Fruit fly (Drosophila melanogaster): ENCODE results near the gene CG33272.

Gene CG33272

DNA sequence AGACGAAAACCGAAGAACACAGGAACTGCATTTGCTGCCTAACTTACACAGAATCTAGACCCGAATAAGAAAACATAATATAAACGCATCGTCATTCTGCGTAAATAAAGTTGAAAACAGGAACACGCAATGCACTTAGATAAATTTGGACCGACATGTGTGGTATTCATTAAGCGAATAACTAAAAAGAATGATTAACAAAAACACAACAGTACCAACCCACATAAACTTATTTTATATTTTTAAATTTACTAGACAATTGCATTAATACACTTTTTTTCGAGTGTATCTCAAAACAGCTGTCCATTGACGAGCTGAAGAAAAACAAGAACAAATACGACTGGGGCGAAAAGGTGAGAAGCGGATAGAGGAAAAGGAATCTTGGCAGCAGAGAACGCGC is 43.9 kb upstream of the CG33272 start (continued):
- no peak for TF ChIP-seq pita (GFP tag; optimal IDR thresholded peaks at IDR 0.05)
- peak; percentile 56 for TF ChIP-seq CG5180 (GFP tag; optimal IDR thresholded peaks at IDR 0.05)
- peak; percentile 58 for TF ChIP-seq da (GFP tag; optimal IDR thresholded peaks at IDR 0.05)
- peak; percentile 69 for TF ChIP-seq sqz (GFP tag; optimal IDR thresholded peaks at IDR 0.05)
- peak; percentile 74 for TF ChIP-seq Ptx1 (GFP tag; IDR thresholded peaks at IDR 0.05)
- no peak for TF ChIP-seq bbx (GFP tag; IDR thresholded peaks at IDR 0.05; ENCODE audit: partially characterized antibody)
- TF ChIP-seq al (GFP tag; IDR thresholded peaks at IDR 0.05): no peak
- TF ChIP-seq CG14710 (tag; optimal IDR thresholded peaks at IDR 0.05): peak; percentile 96
- TF ChIP-seq CG30020 (tag; optimal IDR thresholded peaks at IDR 0.05): peak; percentile 70
- TF ChIP-seq Hey (tag; optimal IDR thresholded peaks at IDR 0.05): no peak
- TF ChIP-seq CG14014 (GFP tag; IDR thresholded peaks at IDR 0.05): peak; percentile 62
- peak; percentile 59 for TF ChIP-seq Vsx1 (GFP tag; optimal IDR thresholded peaks at IDR 0.05)
- TF ChIP-seq CG17328 (GFP tag; IDR thresholded peaks at IDR 0.05): peak; percentile 83
- peak; percentile 77 for TF ChIP-seq kni (GFP tag; optimal IDR thresholded peaks at IDR 0.05)
- no peak for TF ChIP-seq NFAT (GFP tag; IDR thresholded peaks at IDR 0.05)
- TF ChIP-seq CG11085 (GFP tag; IDR thresholded peaks at IDR 0.05): 0 out of 2 replicates have a peak, but pooled peaks have one; percentile 22
- TF ChIP-seq CG14050 (GFP tag; IDR thresholded peaks at IDR 0.05): no peak
- TF ChIP-seq CG4730 (GFP tag; IDR thresholded peaks at IDR 0.05): peak; percentile 61
- 0 out of 3 replicates have a peak, but pooled peaks have one; percentile 7 for TF ChIP-seq C15 (GFP tag; IDR thresholded peaks at IDR 0.05)
- TF ChIP-seq Hmr (GFP tag; optimal IDR thresholded peaks at IDR 0.05): peak; percentile 41
- peak; percentile 82 for TF ChIP-seq CG10209 (GFP tag; optimal IDR thresholded peaks at IDR 0.05)
- TF ChIP-seq CG15073 (GFP tag; optimal IDR thresholded peaks at IDR 0.05): no peak
- peak; percentile 46 for TF ChIP-seq her (GFP tag; optimal IDR thresholded peaks at IDR 0.05)
- peak; percentile 73 for TF ChIP-seq CG32772 (GFP tag; IDR thresholded peaks at IDR 0.05)
- TF ChIP-seq CG13296 (GFP tag; optimal IDR thresholded peaks at IDR 0.05): no peak
- TF ChIP-seq Lhr (GFP tag; optimal IDR thresholded peaks at IDR 0.05): peak; percentile 75
- TF ChIP-seq lmd (GFP tag; IDR thresholded peaks at IDR 0.05): peak; percentile 72
- TF ChIP-seq Oli (tag; optimal IDR thresholded peaks at IDR 0.05): peak; percentile 84
- peak; percentile 85 for TF ChIP-seq CG3407 (GFP tag; optimal IDR thresholded peaks at IDR 0.05)
- no peak for TF ChIP-seq cas (GFP tag; IDR thresholded peaks at IDR 0.05)
- TF ChIP-seq br (optimal IDR thresholded peaks at IDR 0.05): no peak
- no peak for TF ChIP-seq CG6175 (GFP tag; IDR thresholded peaks at IDR 0.05)
- no peak for TF ChIP-seq CG6791 (GFP tag; IDR thresholded peaks at IDR 0.05; ENCODE audit: partially characterized antibody)
- peak; percentile 67; the same call in 1 of the 2 replicates for TF ChIP-seq ro (GFP tag; IDR thresholded peaks at IDR 0.05)
- TF ChIP-seq HLH54F (GFP tag; optimal IDR thresholded peaks at IDR 0.05): peak; percentile 51
- TF ChIP-seq E2f1 (GFP tag; IDR thresholded peaks at IDR 0.05): peak; percentile 76
- TF ChIP-seq Drgx (GFP tag; IDR thresholded peaks at IDR 0.05): peak; percentile 69
- 0 out of 2 replicates have a peak, but pooled peaks have one; percentile 7 for TF ChIP-seq CG17612 (GFP tag; IDR thresholded peaks at IDR 0.05)
- TF ChIP-seq CG10366 (GFP tag; IDR thresholded peaks at IDR 0.05): peak; percentile 73
- TF ChIP-seq CG9932 (GFP tag; IDR thresholded peaks at IDR 0.05): peak; percentile 20; the same call in 1 of the 2 replicates
- peak; percentile 97 for TF ChIP-seq dmrt11E (tag; optimal IDR thresholded peaks at IDR 0.05)
- TF ChIP-seq Sry-β (GFP tag; optimal IDR thresholded peaks at IDR 0.05): peak; percentile 40
- no peak for TF ChIP-seq NC2α (GFP tag; optimal IDR thresholded peaks at IDR 0.05)
- TF ChIP-seq Optix (GFP tag; IDR thresholded peaks at IDR 0.05): peak; percentile 53; the same call in 2 of the 3 replicates
- no peak for TF ChIP-seq zfh2 (GFP tag; optimal IDR thresholded peaks at IDR 0.05)
- TF ChIP-seq fru (optimal IDR thresholded peaks at IDR 0.05): no peak
- peak; percentile 24 for TF ChIP-seq grn (GFP tag; optimal IDR thresholded peaks at IDR 0.05)
- 0 out of 3 replicates have a peak, but pooled peaks have one; percentile 23 for TF ChIP-seq so (GFP tag; IDR thresholded peaks at IDR 0.05)
- TF ChIP-seq crc (GFP tag; optimal IDR thresholded peaks at IDR 0.05): peak; percentile 37
- peak; percentile 68 for TF ChIP-seq Atf-2 (GFP tag; optimal IDR thresholded peaks at IDR 0.05)
- TF ChIP-seq Ssrp (tag; optimal IDR thresholded peaks at IDR 0.05): peak; percentile 88
- TF ChIP-seq CG1792 (GFP tag; optimal IDR thresholded peaks at IDR 0.05): no peak
